Worm (Caenorhabditis elegans): Measurements from ENCODE around the gene erd-2.2.
A peak's percentile ranks its signal among the peaks of the same experiment; 100 is the strongest.

The erd-2.2 gene

ce11 chrIII:5943368-5944180, 36.7 kb downstream of the erd-2.2 start (continued):
- peak; percentile 64 for TF ChIP-seq mes-2 (tag; optimal IDR thresholded peaks at IDR 0.05; ENCODE audit: poor library complexity, severe bottlenecking)
- TF ChIP-seq madf-9 (GFP tag; conservative IDR thresholded peaks at IDR 0.05): no peak; the same call in 1 of the 2 replicates
- no peak for TF ChIP-seq nhr-28 (tag; optimal IDR thresholded peaks at IDR 0.05)
- no peak for TF ChIP-seq Y105C5A.15 (GFP tag; IDR thresholded peaks at IDR 0.05)
- peak; percentile 35 for TF ChIP-seq hlh-30 (tag; optimal IDR thresholded peaks at IDR 0.05; ENCODE audit: insufficient read depth)
- no peak for TF ChIP-seq nhr-6 (tag; optimal IDR thresholded peaks at IDR 0.05)
- no peak for TF ChIP-seq ceh-44 (GFP tag; IDR thresholded peaks at IDR 0.05)
- TF ChIP-seq daf-19 (GFP tag; conservative IDR thresholded peaks at IDR 0.05): peak; percentile 55; the same call in 1 of the 2 replicates
- TF ChIP-seq F44E2.7 (GFP tag; IDR thresholded peaks at IDR 0.05): no peak
- TF ChIP-seq ztf-7 (tag; optimal IDR thresholded peaks at IDR 0.05): no peak
- TF ChIP-seq zip-2 (tag; optimal IDR thresholded peaks at IDR 0.05): peak; percentile 80
- TF ChIP-seq zag-1 (tag; optimal IDR thresholded peaks at IDR 0.05): no peak
- peak; percentile 96 for TF ChIP-seq nhr-77 (tag; optimal IDR thresholded peaks at IDR 0.05)
- no peak for TF ChIP-seq ces-1 (GFP tag; optimal IDR thresholded peaks at IDR 0.05)
- TF ChIP-seq tra-1 (GFP tag; IDR thresholded peaks at IDR 0.05): no peak
- TF ChIP-seq vab-7 (GFP tag; IDR thresholded peaks at IDR 0.05): 0 out of 2 replicates have a peak, but pooled peaks have one; percentile 12
- peak; percentile 11 for TF ChIP-seq nhr-48 (tag; optimal IDR thresholded peaks at IDR 0.05)
- peak; percentile 92 for TF ChIP-seq zfp-3 (GFP tag; conservative IDR thresholded peaks at IDR 0.05)
- TF ChIP-seq nhr-11 (tag; optimal IDR thresholded peaks at IDR 0.05): no peak
- peak in 1 of 2 experiments; percentile 2 for TF ChIP-seq hif-1 (tag; optimal IDR thresholded peaks at IDR 0.05)
- TF ChIP-seq rbr-2 (tag; optimal IDR thresholded peaks at IDR 0.05): peak; percentile 44
- TF ChIP-seq nhr-10 (tag; optimal IDR thresholded peaks at IDR 0.05): peak; percentile 79
- no peak for TF ChIP-seq nhr-237 (tag; optimal IDR thresholded peaks at IDR 0.05)
- no peak for TF ChIP-seq F26F4.8 (GFP tag; conservative IDR thresholded peaks at IDR 0.05)
- TF ChIP-seq F10B5.3 (tag; optimal IDR thresholded peaks at IDR 0.05): peak; percentile 66
- TF ChIP-seq pha-4 (GFP tag; IDR thresholded peaks at IDR 0.05): peak; percentile 48; the same call in 1 of the 2 replicates
- TF ChIP-seq pha-4 (tag; optimal IDR thresholded peaks at IDR 0.05): peak; percentile 31
- peak; percentile 41 to 69 for TF ChIP-seq lsy-2 (tag; optimal IDR thresholded peaks at IDR 0.05)
- TF ChIP-seq skn-1 (tag; optimal IDR thresholded peaks at IDR 0.05): no peak
- peak; percentile 9 for TF ChIP-seq jun-1 (tag; optimal IDR thresholded peaks at IDR 0.05)
- TF ChIP-seq egl-27 (tag; optimal IDR thresholded peaks at IDR 0.05): no peak
- peak; percentile 87 for TF ChIP-seq aha-1 (tag)
- no peak for TF ChIP-seq zfp-2 (tag; optimal IDR thresholded peaks at IDR 0.05)
- TF ChIP-seq mxl-2 (GFP tag; conservative IDR thresholded peaks at IDR 0.05): no peak
- no peak for TF ChIP-seq egl-43 (GFP tag; IDR thresholded peaks at IDR 0.05)
- TF ChIP-seq lir-3 (tag; optimal IDR thresholded peaks at IDR 0.05): peak; percentile 38
- TF ChIP-seq ceh-62 (tag; optimal IDR thresholded peaks at IDR 0.05): no peak

ce11 chrIII:5945865-5946264, 39.0 kb downstream of the erd-2.2 start, which contains the start of gene F25B5.5:
F25B5.5 (minus strand) TSS chrIII:5946124.
- TF ChIP-seq zfp-3 (GFP tag; conservative IDR thresholded peaks at IDR 0.05) (peak; percentile 81), php-3 (GFP tag; IDR thresholded peaks at IDR 0.05) (0 out of 2 replicates have a peak, but pooled peaks have one; percentile 14), gei-8 (GFP tag; optimal IDR thresholded peaks at IDR 0.05) (no peak), T26A8.4 (GFP tag; IDR thresholded peaks at IDR 0.05) (peak; percentile 65; the same call in 1 of the 2 replicates), aha-1 (tag) (no peak), snpc-1.2 (GFP tag; IDR thresholded peaks at IDR 0.05) (0 out of 2 replicates have a peak, but pooled peaks have one; percentile 29), lin-1 (GFP tag; IDR thresholded peaks at IDR 0.05) (0 out of 2 replicates have a peak, but pooled peaks have one; percentile 13)

Data from whole organism, L4 larva.